Fruit fly (Drosophila melanogaster) whole organism, embryonic: Measurements from ENCODE around the gene CG11178.
A peak's percentile ranks its signal among the peaks of the same experiment; 100 is the strongest.

Experiments used
- Asciz ChIP-seq: fragments of 200-800 bp; sonication (Bioruptor generic); optimal IDR thresholded peaks from 2 replicates; lab custom pipeline; 2017; ENCODE audit warnings: missing biosample characterization, mild to moderate bottlenecking, missing genetic modification characterization, missing genetic modification reagents
- Atf3 ChIP-seq: fragments of 200-800 bp; sonication (Bioruptor generic); optimal IDR thresholded peaks from 3 replicates; lab custom pipeline; 2016; ENCODE audit warnings: missing biosample characterization, missing genetic modification characterization
- Awh ChIP-seq: fragments of 200-800 bp; sonication (Bioruptor generic); IDR thresholded peaks from 2 replicates; pipeline ENCODE4, ENCODE4 v1.3.6; 2022; ENCODE audit warnings: missing biosample characterization, missing genetic modification characterization
- Bteb2 ChIP-seq: fragments of 200-800 bp; sonication (Bioruptor generic); optimal IDR thresholded peaks from 2 replicates; lab custom pipeline; 2016; ENCODE audit warnings: missing biosample characterization, missing genetic modification characterization
- CG1024 ChIP-seq: fragments of 200-800 bp; sonication (Bioruptor generic); IDR thresholded peaks from 2 replicates; pipeline ENCODE4 v1.3.6; 2022; ENCODE audit warnings: missing biosample characterization, missing genetic modification characterization
- CG10959 ChIP-seq: fragments of 200-800 bp; sonication (Bioruptor generic); IDR thresholded peaks from 2 replicates; pipeline ENCODE4 v1.3.6; 2022; ENCODE audit warnings: missing biosample characterization, missing genetic modification characterization
- CG11093 ChIP-seq: fragments of 200-800 bp; sonication (Bioruptor generic); IDR thresholded peaks from 3 replicates; pipeline ENCODE4 v1.3.6; 2022; ENCODE audit warnings: missing biosample characterization, missing genetic modification characterization
- CG11723 ChIP-seq: fragments of 200-800 bp; sonication (Bioruptor generic); optimal IDR thresholded peaks from 2 replicates; lab custom pipeline; 2017; ENCODE audit warnings: missing biosample characterization, mild to moderate bottlenecking, missing genetic modification characterization
- CG12942 ChIP-seq: fragments of 200-800 bp; sonication (Bioruptor generic); optimal IDR thresholded peaks from 3 replicates; lab custom pipeline; 2016; ENCODE audit warnings: missing biosample characterization, missing genetic modification characterization
- CG13775 ChIP-seq: fragments of 200-800 bp; sonication (Bioruptor generic); optimal IDR thresholded peaks from 3 replicates; lab custom pipeline; 2017; ENCODE audit warnings: missing biosample characterization, mild to moderate bottlenecking, missing genetic modification characterization
- CG15601 ChIP-seq: fragments of 200-800 bp; sonication (Bioruptor generic); optimal IDR thresholded peaks from 3 replicates; lab custom pipeline; 2019; ENCODE audit warnings: missing biosample characterization, mild to moderate bottlenecking, missing genetic modification characterization, moderate library complexity
- CG1602 ChIP-seq: fragments of 200-800 bp; sonication (Bioruptor generic); optimal IDR thresholded peaks from 3 replicates; lab custom pipeline; 2016; ENCODE audit warnings: missing biosample characterization, missing genetic modification characterization
- CG1603 ChIP-seq: fragments of 200-800 bp; sonication (Bioruptor generic); optimal IDR thresholded peaks from 2 replicates; lab custom pipeline; 2019; ENCODE audit warnings: missing biosample characterization, mild to moderate bottlenecking, missing genetic modification characterization, moderate library complexity
- CG2199 ChIP-seq: fragments of 200-800 bp; sonication (Bioruptor generic); IDR thresholded peaks from 3 replicates; pipeline ENCODE4 v1.3.6; 2022; ENCODE audit warnings: missing biosample characterization, missing genetic modification characterization
- CG2875 ChIP-seq: fragments of 200-800 bp; sonication (Bioruptor generic); optimal IDR thresholded peaks from 2 replicates; lab custom pipeline; 2017; ENCODE audit warnings: missing biosample characterization, mild to moderate bottlenecking, missing genetic modification characterization, missing genetic modification reagents
- CG32767 ChIP-seq: fragments of 200-800 bp; sonication (Bioruptor generic); IDR thresholded peaks from 2 replicates; pipeline ENCODE4 v1.3.6; 2022; ENCODE audit warnings: missing biosample characterization, missing genetic modification characterization
- CG4360 ChIP-seq: fragments of 200-800 bp; sonication (Bioruptor generic); IDR thresholded peaks from 2 replicates; pipeline ENCODE4 v1.3.6; 2022; ENCODE audit warnings: missing biosample characterization, missing genetic modification characterization
- CG5180 ChIP-seq: fragments of 200-800 bp; sonication (Bioruptor generic); optimal IDR thresholded peaks from 3 replicates; lab custom pipeline; 2017; ENCODE audit warnings: missing biosample characterization, missing genetic modification characterization, mild to moderate bottlenecking, moderate library complexity, missing genetic modification reagents
- CG6765 ChIP-seq: fragments of 200-800 bp; sonication (Bioruptor generic); optimal IDR thresholded peaks from 3 replicates; lab custom pipeline; 2017; ENCODE audit warnings: missing biosample characterization, mild to moderate bottlenecking, missing genetic modification characterization
- CG6854 ChIP-seq: fragments of 200-800 bp; sonication (Bioruptor generic); optimal IDR thresholded peaks from 3 replicates; lab custom pipeline; 2017; ENCODE audit warnings: missing biosample characterization, mild to moderate bottlenecking, missing genetic modification characterization
- CG7928 ChIP-seq: fragments of 200-800 bp; sonication (Bioruptor generic); optimal IDR thresholded peaks from 2 replicates; lab custom pipeline; 2017; ENCODE audit warnings: missing biosample characterization, mild to moderate bottlenecking, missing genetic modification characterization
- CG9797 ChIP-seq: fragments of 200-800 bp; sonication (Bioruptor generic); optimal IDR thresholded peaks from 3 replicates; lab custom pipeline; 2018; ENCODE audit warnings: missing biosample characterization, mild to moderate bottlenecking, missing genetic modification characterization
- CG9876 ChIP-seq: fragments of 200-800 bp; sonication (Bioruptor generic); optimal IDR thresholded peaks from 2 replicates; lab custom pipeline; 2016; ENCODE audit warnings: missing biosample characterization, missing genetic modification characterization
- Fer3 ChIP-seq: fragments of 200-800 bp; sonication (Bioruptor generic); optimal IDR thresholded peaks from 2 replicates; lab custom pipeline; 2018; ENCODE audit warnings: missing biosample characterization, mild to moderate bottlenecking, missing genetic modification characterization, moderate library complexity
- HLH54F ChIP-seq: fragments of 200-800 bp; sonication (Bioruptor generic); optimal IDR thresholded peaks from 3 replicates; lab custom pipeline; 2016; ENCODE audit warnings: missing biosample characterization, missing genetic modification characterization
- NC2α ChIP-seq: fragments of 200-800 bp; sonication (Bioruptor generic); optimal IDR thresholded peaks from 2 replicates; lab custom pipeline; 2016; ENCODE audit warnings: missing biosample characterization, missing genetic modification characterization
- Scr ChIP-seq: fragments of 200-800 bp; sonication (Bioruptor generic); IDR thresholded peaks from 2 replicates; pipeline ENCODE4 v1.3.6; 2022; ENCODE audit warnings: missing biosample characterization, missing genetic modification characterization; ENCODE audit not compliant: partially characterized antibody
- Sry-δ ChIP-seq: fragments of 200-800 bp; sonication (Bioruptor generic); optimal IDR thresholded peaks from 2 replicates; lab custom pipeline; 2016; ENCODE audit warnings: missing biosample characterization, missing genetic modification characterization
- Vsx1 ChIP-seq: fragments of 200-800 bp; sonication (Bioruptor generic); optimal IDR thresholded peaks from 2 replicates; lab custom pipeline; 2017; ENCODE audit warnings: missing biosample characterization, mild to moderate bottlenecking, missing genetic modification characterization, missing genetic modification reagents
- YL-1 ChIP-seq: fragments of 200-800 bp; sonication (Bioruptor generic); optimal IDR thresholded peaks from 3 replicates; lab custom pipeline; 2017; ENCODE audit warnings: missing biosample characterization, mild to moderate bottlenecking, missing genetic modification characterization
- abd-A ChIP-seq: fragments of 200-800 bp; sonication (Bioruptor generic); optimal IDR thresholded peaks from 3 replicates; lab custom pipeline; 2019; ENCODE audit warnings: missing biosample characterization, mild to moderate bottlenecking, missing genetic modification characterization, moderate library complexity
- ac ChIP-seq: fragments of 200-800 bp; sonication (Bioruptor generic); optimal IDR thresholded peaks from 3 replicates; lab custom pipeline; 2017; ENCODE audit warnings: missing biosample characterization, mild to moderate bottlenecking, missing genetic modification characterization
- bbx ChIP-seq: fragments of 200-800 bp; sonication (Bioruptor generic); IDR thresholded peaks from 2 replicates; pipeline ENCODE4 v1.3.6; 2022; ENCODE audit warnings: missing biosample characterization, missing genetic modification characterization; ENCODE audit not compliant: partially characterized antibody
- bcd ChIP-seq: fragments of 200-800 bp; sonication (Bioruptor generic); optimal IDR thresholded peaks from 2 replicates; lab custom pipeline; 2017; ENCODE audit warnings: missing biosample characterization, mild to moderate bottlenecking, missing genetic modification characterization
- br ChIP-seq: fragments of >200 bp; optimal IDR thresholded peaks from 2 replicates; lab custom pipeline; 2017
- chinmo ChIP-seq: fragments of 200-800 bp; sonication (Bioruptor generic); IDR thresholded peaks from 4 replicates; pipeline ENCODE4 v1.3.6; 2022; ENCODE audit warnings: missing biosample characterization, missing genetic modification characterization; ENCODE audit not compliant: partially characterized antibody
- corto ChIP-seq: fragments of 200-800 bp; sonication (Bioruptor generic); optimal IDR thresholded peaks from 2 replicates; lab custom pipeline; 2016; ENCODE audit warnings: missing biosample characterization, mild to moderate bottlenecking, missing genetic modification characterization, moderate library complexity
- dati ChIP-seq: fragments of 200-800 bp; sonication (Bioruptor generic); IDR thresholded peaks from 2 replicates; pipeline ENCODE4 v1.3.6; 2022; ENCODE audit warnings: missing biosample characterization, missing genetic modification characterization
- eve ChIP-seq, 2 experiments: fragments of >200 bp; optimal IDR thresholded peaks; 2 replicates each; lab custom pipeline; 2017; ENCODE audit warnings: missing biosample characterization in 2 of 2, missing genetic modification characterization in 2 of 2
- hkb ChIP-seq, 2 experiments: fragments of 200-800 bp in 1 of 2; fragments of >200 bp in 1 of 2; sonication (Bioruptor generic) in 1 of 2; IDR thresholded peaks in 1 of 2; optimal IDR thresholded peaks in 1 of 2; 2 replicates each; pipeline versions ENCODE4 v1.3.6 to Lab custom; 2017 to 2022; ENCODE audit warnings: missing biosample characterization in 1 of 2, missing genetic modification characterization in 1 of 2
- jing ChIP-seq: fragments of 200-800 bp; sonication (Bioruptor generic); optimal IDR thresholded peaks from 2 replicates; lab custom pipeline; 2018; ENCODE audit warnings: missing biosample characterization, mild to moderate bottlenecking, missing genetic modification characterization
- mld ChIP-seq: fragments of 200-800 bp; sonication (Bioruptor generic); IDR thresholded peaks from 3 replicates; pipeline ENCODE4 v1.3.6; 2022; ENCODE audit warnings: missing biosample characterization, missing genetic modification characterization; ENCODE audit not compliant: partially characterized antibody
- odd ChIP-seq: fragments of 200-800 bp; sonication (Bioruptor generic); optimal IDR thresholded peaks from 2 replicates; lab custom pipeline; 2017; ENCODE audit warnings: missing biosample characterization, mild to moderate bottlenecking, missing genetic modification characterization
- onecut ChIP-seq: fragments of 200-800 bp; sonication (Bioruptor generic); IDR thresholded peaks from 2 replicates; pipeline ENCODE4 v1.3.6; 2022; ENCODE audit warnings: missing biosample characterization, missing genetic modification characterization
- pho ChIP-seq: fragments of 200-800 bp; sonication (Bioruptor generic); optimal IDR thresholded peaks from 2 replicates; lab custom pipeline; 2016; ENCODE audit warnings: missing biosample characterization, missing genetic modification characterization
- schlank ChIP-seq: fragments of 200-800 bp; sonication (Bioruptor generic); optimal IDR thresholded peaks from 2 replicates; lab custom pipeline; 2018; ENCODE audit warnings: missing biosample characterization, mild to moderate bottlenecking, missing genetic modification characterization
- sd ChIP-seq: fragments of 200-800 bp; sonication (Bioruptor generic); optimal IDR thresholded peaks from 3 replicates; lab custom pipeline; 2018; ENCODE audit warnings: missing biosample characterization, mild to moderate bottlenecking, missing genetic modification characterization, moderate library complexity
- sqz ChIP-seq: fragments of 200-800 bp; sonication (Bioruptor generic); optimal IDR thresholded peaks from 3 replicates; lab custom pipeline; 2018; ENCODE audit warnings: missing biosample characterization, mild to moderate bottlenecking, missing genetic modification characterization
- vvl ChIP-seq: fragments of 200-800 bp; sonication (Bioruptor generic); IDR thresholded peaks from 2 replicates; pipeline ENCODE4 v1.3.6; 2022; ENCODE audit warnings: missing biosample characterization, missing genetic modification characterization
- zen2 ChIP-seq: fragments of 200-800 bp; sonication (Bioruptor generic); IDR thresholded peaks from 3 replicates; pipeline ENCODE4 v1.3.6; 2022; ENCODE audit warnings: missing biosample characterization, missing genetic modification characterization; ENCODE audit not compliant: partially characterized antibody

Gene CG11178

DNA sequence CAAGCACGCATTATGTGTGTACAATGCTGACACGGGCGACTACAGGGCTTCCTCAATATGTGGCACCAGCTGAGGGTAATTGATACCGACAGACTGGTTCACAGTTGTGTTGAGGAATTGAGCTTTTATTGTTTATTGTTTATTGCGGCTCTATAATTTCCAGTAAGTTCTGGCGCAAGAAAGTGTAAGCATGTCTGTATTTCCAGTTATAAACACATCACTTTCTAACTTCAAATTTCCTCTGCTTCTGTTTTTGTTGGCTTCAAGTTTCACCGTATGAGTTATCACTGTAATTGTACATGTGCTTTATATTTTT lies 21.1 kb downstream of the CG11178 start (continued):
- TF ChIP-seq YL-1 (GFP tag; lab: Kevin White, UChicago) (peak; percentile 20), CG5180 (GFP tag; lab: Kevin White, UChicago) (peak; percentile 44), CG1024 (GFP tag; lab: Robert Waterston, UW) (no peak), CG11093 (0 out of 3 replicates have a peak, but pooled peaks have one; percentile 67)

DNA sequence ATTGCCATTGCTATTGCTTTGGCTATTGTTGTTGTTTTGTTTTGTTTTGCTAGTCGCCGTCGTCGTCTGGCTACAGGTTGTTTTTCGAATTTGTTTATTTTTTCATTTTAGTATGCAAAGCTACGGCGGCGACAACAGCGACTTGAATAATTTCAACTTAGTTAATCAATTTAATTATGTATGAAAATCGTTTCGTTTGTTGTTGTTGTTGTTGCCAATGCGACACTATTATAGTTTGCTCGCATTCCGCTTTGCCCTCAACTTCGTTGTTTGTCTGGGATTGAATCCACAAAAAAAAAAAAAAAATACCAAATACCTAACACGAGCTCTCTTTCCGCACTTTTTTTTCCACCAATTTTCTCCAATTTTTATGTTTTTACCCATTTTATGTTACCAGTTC lies 22.4 kb downstream of the CG11178 start:
- no peak for TF ChIP-seq HLH54F (GFP tag; lab: Kevin White, UChicago)
- no peak for TF ChIP-seq pho (GFP tag; lab: Kevin White, UChicago)
- peak; percentile 66 for TF ChIP-seq sd (tag; lab: Kevin White, UChicago)
- peak; percentile 67; the same call in 1 of the 3 replicates for TF ChIP-seq CG2199 (GFP tag; lab: Robert Waterston, UW)
- TF ChIP-seq Asciz (GFP tag; lab: Kevin White, UChicago) = no peak
- TF ChIP-seq vvl (GFP tag; lab: Robert Waterston, UW) = peak; percentile 66
- TF ChIP-seq Atf3 = no peak
- no peak for TF ChIP-seq mld (GFP tag; lab: Robert Waterston, UW)
- TF ChIP-seq bcd (GFP tag; lab: Kevin White, UChicago) = no peak
- no peak for TF ChIP-seq ac (GFP tag; lab: Kevin White, UChicago)
- no peak for TF ChIP-seq eve (GFP tag; optimal IDR thresholded peaks at IDR 0.05; lab: Kevin White, UChicago)
- no peak for TF ChIP-seq CG1602 (GFP tag; lab: Kevin White, UChicago)
- no peak for TF ChIP-seq CG13775 (GFP tag; lab: Kevin White, UChicago)
- peak; percentile 64 for TF ChIP-seq Awh (GFP tag; lab: Robert Waterston, UW)
- TF ChIP-seq NC2α = no peak
- TF ChIP-seq abd-A (tag; lab: Kevin White, UChicago) = peak; percentile 55
- no peak for TF ChIP-seq bbx (GFP tag; lab: Robert Waterston, UW)
- TF ChIP-seq CG11723 (GFP tag; lab: Kevin White, UChicago) = no peak
- TF ChIP-seq jing (GFP tag; lab: Kevin White, UChicago) = no peak
- TF ChIP-seq CG4360 (GFP tag; lab: Robert Waterston, UW) = peak; percentile 53
- TF ChIP-seq CG9876 (GFP tag; lab: Kevin White, UChicago) = no peak
- no peak for TF ChIP-seq CG2875 (GFP tag; lab: Kevin White, UChicago)
- TF ChIP-seq Sry-δ (GFP tag; lab: Kevin White, UChicago) = no peak
- TF ChIP-seq hkb (optimal IDR thresholded peaks at IDR 0.05; lab: Kevin White, UChicago) = no peak
- TF ChIP-seq hkb (GFP tag; IDR thresholded peaks at IDR 0.05; lab: Robert Waterston, UW) = no peak
- no peak for TF ChIP-seq CG12942 (GFP tag; lab: Kevin White, UChicago)
- no peak for TF ChIP-seq CG9797 (GFP tag; lab: Kevin White, UChicago)
- TF ChIP-seq Bteb2 = no peak
- no peak for TF ChIP-seq CG15601
- no peak for TF ChIP-seq odd (GFP tag; lab: Kevin White, UChicago)
- no peak for TF ChIP-seq Fer3 (tag; lab: Kevin White, UChicago)
- no peak for TF ChIP-seq CG32767 (GFP tag; lab: Robert Waterston, UW)
- TF ChIP-seq CG6854 (GFP tag; lab: Kevin White, UChicago) = no peak
- TF ChIP-seq br (lab: Kevin White, UChicago) = no peak
- no peak for TF ChIP-seq schlank (tag; lab: Kevin White, UChicago)
- TF ChIP-seq dati (GFP tag; lab: Robert Waterston, UW) = no peak
- peak; percentile 66 for TF ChIP-seq sqz
- TF ChIP-seq zen2 (GFP tag; lab: Robert Waterston, UW) = no peak
- no peak for TF ChIP-seq onecut (GFP tag; lab: Robert Waterston, UW)
- no peak for TF ChIP-seq CG10959
- TF ChIP-seq Scr (GFP tag; lab: Robert Waterston, UW) = no peak
- no peak for TF ChIP-seq CG7928 (GFP tag; lab: Kevin White, UChicago)
- no peak for TF ChIP-seq Vsx1 (GFP tag; lab: Kevin White, UChicago)
- no peak for TF ChIP-seq CG6765 (GFP tag; lab: Kevin White, UChicago)
- no peak for TF ChIP-seq CG1603 (tag; lab: Kevin White, UChicago)
- TF ChIP-seq chinmo = peak; percentile 85; the same call in 3 of the 4 replicates
- TF ChIP-seq corto (GFP tag; lab: Kevin White, UChicago) = no peak
